Worm (Caenorhabditis elegans): ENCODE results near the gene dmd-5.

The dmd-5 gene

ce11 chrII:5734883-5735282 lies 39.1 kb downstream of the dmd-5 start:
- TF ChIP-seq sox-4 (tag; optimal IDR thresholded peaks at IDR 0.05) (no peak), ets-4 (tag; optimal IDR thresholded peaks at IDR 0.05) (no peak), gmeb-2 (tag; optimal IDR thresholded peaks at IDR 0.05) (no peak), elt-2 (tag; optimal IDR thresholded peaks at IDR 0.05) (no peak), ceh-9 (tag; optimal IDR thresholded peaks at IDR 0.05) (no peak), F13H6.1 (tag; optimal IDR thresholded peaks at IDR 0.05) (no peak), ceh-18 (tag; optimal IDR thresholded peaks at IDR 0.05) (no peak), madf-2 (tag; optimal IDR thresholded peaks at IDR 0.05) (no peak), pax-1 (tag; optimal IDR thresholded peaks at IDR 0.05) (no peak), tbx-2 (tag; optimal IDR thresholded peaks at IDR 0.05) (no peak), ztf-16 (tag; optimal IDR thresholded peaks at IDR 0.05) (no peak), fkh-6 (tag; optimal IDR thresholded peaks at IDR 0.05) (no peak), pros-1 (tag; optimal IDR thresholded peaks at IDR 0.05) (no peak), hlh-13 (GFP tag; optimal IDR thresholded peaks at IDR 0.05) (no peak), C38D4.7 (GFP tag; optimal IDR thresholded peaks at IDR 0.05) (no peak), nhr-232 (tag; optimal IDR thresholded peaks at IDR 0.05) (no peak), pag-3 (tag; optimal IDR thresholded peaks at IDR 0.05; ENCODE audit: borderline replicate concordance) (no peak)

ce11 chrII:5730343-5731083 lies 43.5 kb downstream of the dmd-5 start, which contains the start of the genes C18A3.7 and C18A3.11:
Gene C18A3.7, minus strand, starts transcription at chrII:5730443.
Gene C18A3.11, plus strand, starts transcription at chrII:5731033.
- TF ChIP-seq unc-42 (tag; optimal IDR thresholded peaks at IDR 0.05): no peak
- no peak for TF ChIP-seq eyg-1 (tag; optimal IDR thresholded peaks at IDR 0.05)
- TF ChIP-seq ceh-48 (tag; optimal IDR thresholded peaks at IDR 0.05): no peak
- no peak for TF ChIP-seq pat-9 (tag; optimal IDR thresholded peaks at IDR 0.05)
- TF ChIP-seq ceh-24 (tag; optimal IDR thresholded peaks at IDR 0.05): no peak
- no peak for TF ChIP-seq pha-4 (tag; optimal IDR thresholded peaks at IDR 0.05)
- TF ChIP-seq ztf-16 (tag; optimal IDR thresholded peaks at IDR 0.05): no peak
- TF ChIP-seq lin-11 (tag; optimal IDR thresholded peaks at IDR 0.05): no peak
- no peak for TF ChIP-seq elt-2 (tag; optimal IDR thresholded peaks at IDR 0.05)
- no peak for TF ChIP-seq fkh-6 (tag; optimal IDR thresholded peaks at IDR 0.05)
- no peak for TF ChIP-seq hlh-30 (tag; optimal IDR thresholded peaks at IDR 0.05; ENCODE audit: insufficient read depth)
- TF ChIP-seq sox-4 (tag; optimal IDR thresholded peaks at IDR 0.05): no peak
- TF ChIP-seq ceh-6 (GFP tag; optimal IDR thresholded peaks at IDR 0.05): no peak

ce11 chrII:5727707-5728106 lies 46.3 kb downstream of the dmd-5 start, which contains the start of gene rab-3:
Gene rab-3, minus strand, starts transcription at chrII:5727853.
- TF ChIP-seq unc-42 (tag; optimal IDR thresholded peaks at IDR 0.05) (peak; percentile 78), unc-55 (GFP tag; optimal IDR thresholded peaks at IDR 0.05) (no peak)

ce11 chrII:5725094-5725493 lies 48.9 kb downstream of the dmd-5 start:
- TF ChIP-seq unc-42 (tag; optimal IDR thresholded peaks at IDR 0.05) (peak; percentile 81), ceh-48 (tag; optimal IDR thresholded peaks at IDR 0.05) (peak; percentile 76), tbx-2 (tag; optimal IDR thresholded peaks at IDR 0.05) (peak; percentile 29), nfya-1 (tag; optimal IDR thresholded peaks at IDR 0.05) (peak; percentile 36), F13H6.1 (tag; optimal IDR thresholded peaks at IDR 0.05) (no peak), ceh-31 (tag; optimal IDR thresholded peaks at IDR 0.05) (peak; percentile 78), ref-2 (tag; optimal IDR thresholded peaks at IDR 0.05) (no peak), unc-3 (GFP tag; conservative IDR thresholded peaks at IDR 0.05) (no peak), unc-3 (tag; optimal IDR thresholded peaks at IDR 0.05) (no peak), ceh-19 (GFP tag; optimal IDR thresholded peaks at IDR 0.05) (peak; percentile 31), ceh-18 (tag; optimal IDR thresholded peaks at IDR 0.05) (peak; percentile 22)

Data from whole organism, late embryonic.